Fruit fly (Drosophila melanogaster) whole organism, prepupa: ENCODE results near the gene Pop2.

Experiments used
- Blimp-1 ChIP-seq: fragments of 200-800 bp; sonication (Bioruptor generic); optimal IDR thresholded peaks from 3 replicates; lab custom pipeline; 2017; ENCODE audit warnings: missing biosample characterization, missing genetic modification characterization, mild to moderate bottlenecking, moderate library complexity, missing genetic modification reagents
- CG10631 ChIP-seq: fragments of 200-800 bp; sonication (Bioruptor generic); optimal IDR thresholded peaks from 2 replicates; lab custom pipeline; 2016; ENCODE audit warnings: missing biosample characterization, missing genetic modification characterization
- CG10669 ChIP-seq: fragments of 200-800 bp; sonication (Bioruptor generic); optimal IDR thresholded peaks from 3 replicates; lab custom pipeline; 2018; ENCODE audit warnings: missing biosample characterization, mild to moderate bottlenecking, missing genetic modification characterization, moderate library complexity
- CG11294 ChIP-seq: fragments of 200-800 bp; sonication (Bioruptor generic); IDR thresholded peaks from 2 replicates; pipeline ENCODE4 v1.3.6; 2022; ENCODE audit warnings: missing biosample characterization, missing genetic modification characterization
- CG11762 ChIP-seq: fragments of 200-800 bp; sonication (Bioruptor generic); optimal IDR thresholded peaks from 3 replicates; lab custom pipeline; 2016; ENCODE audit warnings: missing biosample characterization, missing genetic modification characterization; ENCODE audit not compliant: insufficient read depth
- CG11902 ChIP-seq: fragments of 200-800 bp; sonication (Bioruptor generic); optimal IDR thresholded peaks from 3 replicates; lab custom pipeline; 2016; ENCODE audit warnings: missing biosample characterization, missing genetic modification characterization
- CG15336 ChIP-seq: fragments of 200-800 bp; sonication (Bioruptor generic); IDR thresholded peaks from 2 replicates; pipeline ENCODE4 v1.3.6; 2022; ENCODE audit warnings: missing biosample characterization, missing genetic modification characterization
- CG1621 ChIP-seq: fragments of 200-800 bp; sonication (Bioruptor generic); optimal IDR thresholded peaks from 3 replicates; lab custom pipeline; 2018; ENCODE audit warnings: missing biosample characterization, mild to moderate bottlenecking, missing genetic modification characterization
- CG3032 ChIP-seq: fragments of 200-800 bp; optimal IDR thresholded peaks from 2 replicates; lab custom pipeline; 2019; ENCODE audit warnings: missing biosample characterization, mild to moderate bottlenecking, missing genetic modification characterization, moderate library complexity
- CG32006 ChIP-seq: fragments of 200-800 bp; sonication (Bioruptor generic); optimal IDR thresholded peaks from 3 replicates; lab custom pipeline; 2017; ENCODE audit warnings: missing biosample characterization, mild to moderate bottlenecking, missing genetic modification characterization
- CG34406 ChIP-seq: fragments of 200-800 bp; sonication (Bioruptor generic); optimal IDR thresholded peaks from 3 replicates; lab custom pipeline; 2016; ENCODE audit warnings: missing biosample characterization, missing genetic modification characterization
- CG3919 ChIP-seq: fragments of 200-800 bp; sonication (Bioruptor generic); optimal IDR thresholded peaks from 3 replicates; lab custom pipeline; 2016; ENCODE audit warnings: missing biosample characterization, missing genetic modification characterization
- CG4318 ChIP-seq: fragments of 200-800 bp; sonication (Bioruptor generic); optimal IDR thresholded peaks from 3 replicates; lab custom pipeline; 2017; ENCODE audit warnings: missing biosample characterization, mild to moderate bottlenecking, missing genetic modification characterization
- CG6163 ChIP-seq: fragments of 200-800 bp; sonication (Bioruptor generic); IDR thresholded peaks from 3 replicates; pipeline ENCODE4 v1.3.6; 2022; ENCODE audit warnings: missing biosample characterization, missing genetic modification characterization
- CG6276 ChIP-seq: fragments of 200-800 bp; sonication (Bioruptor generic); optimal IDR thresholded peaks from 2 replicates; lab custom pipeline; 2017; ENCODE audit warnings: missing biosample characterization, mild to moderate bottlenecking, missing genetic modification characterization
- CG6792 ChIP-seq: fragments of 200-800 bp; sonication (Bioruptor generic); optimal IDR thresholded peaks from 3 replicates; lab custom pipeline; 2016; ENCODE audit warnings: missing biosample characterization, missing genetic modification characterization
- CG6808 ChIP-seq: fragments of 200-800 bp; sonication (Bioruptor generic); optimal IDR thresholded peaks from 3 replicates; lab custom pipeline; 2017; ENCODE audit warnings: missing biosample characterization, missing genetic modification characterization, mild to moderate bottlenecking, moderate library complexity, missing genetic modification reagents
- CG8119 ChIP-seq: fragments of 200-800 bp; sonication (Bioruptor generic); IDR thresholded peaks from 3 replicates; pipeline ENCODE4 v1.3.6; 2022; ENCODE audit warnings: missing biosample characterization, missing genetic modification characterization
- CG8632 ChIP-seq: fragments of 200-800 bp; sonication (Bioruptor generic); optimal IDR thresholded peaks from 3 replicates; lab custom pipeline; 2016; ENCODE audit warnings: missing biosample characterization, missing genetic modification characterization
- CG9139 ChIP-seq: fragments of 200-800 bp; sonication (Bioruptor generic); optimal IDR thresholded peaks from 3 replicates; lab custom pipeline; 2017; ENCODE audit warnings: missing biosample characterization, mild to moderate bottlenecking, missing genetic modification characterization
- Eip78C ChIP-seq: fragments of 200-800 bp; sonication (Bioruptor generic); peaks from one replicate; lab custom pipeline; 2016; ENCODE audit warnings: missing biosample characterization, missing genetic modification characterization
- Eip93F ChIP-seq: fragments of 200-800 bp; sonication (Bioruptor generic); optimal IDR thresholded peaks from 2 replicates; lab custom pipeline; 2016; ENCODE audit warnings: missing biosample characterization, mild to moderate bottlenecking, missing genetic modification characterization
- Ets96B ChIP-seq: fragments of 200-800 bp; optimal IDR thresholded peaks from 2 replicates; lab custom pipeline; 2019; ENCODE audit warnings: missing biosample characterization, mild to moderate bottlenecking, missing genetic modification characterization, moderate library complexity
- Gug ChIP-seq: fragments of 200-800 bp; sonication (Bioruptor generic); IDR thresholded peaks from 2 replicates; pipeline ENCODE4 v1.3.6; 2022; ENCODE audit warnings: missing biosample characterization, missing genetic modification characterization
- Hr38 ChIP-seq: sonication (Bioruptor generic); optimal IDR thresholded peaks from 2 replicates; lab custom pipeline; 2016; ENCODE audit warnings: missing biosample characterization, missing genetic modification characterization
- Hr4 ChIP-seq: fragments of 200-800 bp; sonication (Bioruptor generic); optimal IDR thresholded peaks from 3 replicates; lab custom pipeline; 2016; ENCODE audit warnings: missing biosample characterization, missing genetic modification characterization
- Lpt ChIP-seq: fragments of 200-800 bp; sonication (Bioruptor generic); optimal IDR thresholded peaks from 3 replicates; lab custom pipeline; 2016; ENCODE audit warnings: missing biosample characterization, missing genetic modification characterization
- Met ChIP-seq: fragments of 200-800 bp; sonication (Bioruptor generic); optimal IDR thresholded peaks from 3 replicates; lab custom pipeline; 2016; ENCODE audit warnings: missing biosample characterization, missing genetic modification characterization
- OdsH ChIP-seq: fragments of 200-800 bp; sonication (Bioruptor generic); optimal IDR thresholded peaks from 3 replicates; lab custom pipeline; 2016; ENCODE audit warnings: missing biosample characterization, missing genetic modification characterization
- Smox ChIP-seq: fragments of 200-800 bp; sonication (Bioruptor generic); optimal IDR thresholded peaks from 3 replicates; lab custom pipeline; 2016; ENCODE audit warnings: missing biosample characterization, missing genetic modification characterization
- Sox102F ChIP-seq: fragments of 200-800 bp; sonication (Bioruptor generic); optimal IDR thresholded peaks from 2 replicates; lab custom pipeline; 2016; ENCODE audit warnings: missing biosample characterization, mild to moderate bottlenecking, missing genetic modification characterization
- Sox14 ChIP-seq: fragments of 200-800 bp; sonication (Bioruptor generic); optimal IDR thresholded peaks from 3 replicates; lab custom pipeline; 2016; ENCODE audit warnings: missing biosample characterization, missing genetic modification characterization
- Sox15 ChIP-seq: fragments of 200-800 bp; sonication (Bioruptor generic); optimal IDR thresholded peaks from 3 replicates; lab custom pipeline; 2016; ENCODE audit warnings: missing biosample characterization, missing genetic modification characterization
- achi ChIP-seq: fragments of 200-800 bp; sonication (Bioruptor generic); optimal IDR thresholded peaks from 3 replicates; lab custom pipeline; 2016; ENCODE audit warnings: missing biosample characterization, missing genetic modification characterization
- acj6 ChIP-seq: fragments of 200-800 bp; sonication (Bioruptor generic); optimal IDR thresholded peaks from 3 replicates; lab custom pipeline; 2016; ENCODE audit warnings: missing biosample characterization, missing genetic modification characterization
- cyc ChIP-seq: fragments of 200-800 bp; sonication (Bioruptor generic); optimal IDR thresholded peaks from 3 replicates; lab custom pipeline; 2016; ENCODE audit warnings: missing biosample characterization, missing genetic modification characterization
- dac ChIP-seq: fragments of 200-800 bp; sonication (Bioruptor generic); optimal IDR thresholded peaks from 2 replicates; lab custom pipeline; 2017; ENCODE audit warnings: missing biosample characterization, mild to moderate bottlenecking, missing genetic modification characterization
- dsx ChIP-seq: fragments of 200-800 bp; optimal IDR thresholded peaks from 3 replicates; lab custom pipeline; 2019; ENCODE audit warnings: missing biosample characterization, mild to moderate bottlenecking, missing genetic modification characterization, moderate library complexity; ENCODE audit not compliant: poor library complexity, severe bottlenecking
- eg ChIP-seq: fragments of 200-800 bp; sonication (Bioruptor generic); IDR thresholded peaks from 3 replicates; pipeline ENCODE4 v1.3.6; 2022; ENCODE audit warnings: missing biosample characterization, missing genetic modification characterization
- esn ChIP-seq: fragments of 200-800 bp; sonication (Bioruptor generic); optimal IDR thresholded peaks from 2 replicates; lab custom pipeline; 2016; ENCODE audit warnings: missing biosample characterization, mild to moderate bottlenecking, missing genetic modification characterization, moderate library complexity
- fd59A ChIP-seq: fragments of 200-800 bp; sonication (Bioruptor generic); optimal IDR thresholded peaks from 2 replicates; lab custom pipeline; 2017; ENCODE audit warnings: missing biosample characterization, mild to moderate bottlenecking, missing genetic modification characterization, missing genetic modification reagents
- fd85E ChIP-seq: fragments of 200-800 bp; sonication (Bioruptor generic); optimal IDR thresholded peaks from 3 replicates; lab custom pipeline; 2016; ENCODE audit warnings: missing biosample characterization, missing genetic modification characterization
- fkh ChIP-seq: fragments of 200-800 bp; sonication (Bioruptor generic); optimal IDR thresholded peaks from 3 replicates; lab custom pipeline; 2017; ENCODE audit warnings: missing biosample characterization, mild to moderate bottlenecking, missing genetic modification characterization, moderate library complexity
- pdm3 ChIP-seq: fragments of 200-800 bp; sonication (Bioruptor generic); optimal IDR thresholded peaks from 3 replicates; lab custom pipeline; 2016; ENCODE audit warnings: missing biosample characterization, missing genetic modification characterization
- ss ChIP-seq, 2 experiments: fragments of 200-800 bp; sonication (Bioruptor generic); optimal IDR thresholded peaks; 2 replicates in 1 of 2; 3 replicates in 1 of 2; lab custom pipeline; 2017 to 2018; ENCODE audit warnings: mild to moderate bottlenecking in 2 of 2, missing biosample characterization in 2 of 2, missing genetic modification characterization in 2 of 2, moderate library complexity in 1 of 2
- svp ChIP-seq: fragments of 200-800 bp; sonication (Bioruptor generic); peaks from one replicate; lab custom pipeline; 2016; ENCODE audit warnings: missing biosample characterization, missing genetic modification characterization
- topi ChIP-seq: fragments of 200-800 bp; sonication (Bioruptor generic); optimal IDR thresholded peaks from 3 replicates; lab custom pipeline; 2016; ENCODE audit warnings: missing biosample characterization, missing genetic modification characterization
- vri ChIP-seq: fragments of 200-800 bp; sonication (Bioruptor generic); optimal IDR thresholded peaks from 3 replicates; lab custom pipeline; 2016; ENCODE audit warnings: missing biosample characterization, mild to moderate bottlenecking, missing genetic modification characterization

The Pop2 gene

dm6 chr3L:12042087-12042486 is 39.4 kb upstream of the Pop2 start, which contains the start of gene CG6793:
CG6793 (plus strand) TSS chr3L:12042387.
- TF ChIP-seq Smox (GFP tag; lab: Kevin White, UChicago) (no peak), Met (GFP tag; lab: Kevin White, UChicago) (no peak), svp (GFP tag; lab: Kevin White, UChicago) (no peak), Hr38 (GFP tag; lab: Kevin White, UChicago) (no peak), CG34406 (GFP tag; lab: Kevin White, UChicago) (no peak), CG10631 (GFP tag; lab: Kevin White, UChicago) (no peak), topi (GFP tag; lab: Kevin White, UChicago) (no peak), CG1621 (tag; lab: Kevin White, UChicago) (no peak), acj6 (no peak), esn (GFP tag; lab: Kevin White, UChicago) (no peak), CG15336 (GFP tag; lab: Robert Waterston, UW) (no peak), CG11902 (GFP tag; lab: Kevin White, UChicago) (no peak)
- TF ChIP-seq, all 60 proteins: peak for 0

- TF ChIP-seq Sox102F (peak; percentile 26), CG11902 (GFP tag; lab: Kevin White, UChicago) (no peak), Ets96B (tag; lab: Kevin White, UChicago) (no peak), CG15336 (GFP tag; lab: Robert Waterston, UW) (peak; percentile 46; the same call in 1 of the 2 replicates), pdm3 (GFP tag; lab: Kevin White, UChicago) (no peak), dsx (GFP tag; lab: Kevin White, UChicago) (peak; percentile 68), Sox15 (no peak), CG32006 (peak; percentile 14), Blimp-1 (GFP tag; lab: Kevin White, UChicago) (peak; percentile 12), Gug (no peak), Smox (GFP tag; lab: Kevin White, UChicago) (no peak), CG3919 (GFP tag; lab: Kevin White, UChicago) (no peak), CG10669 (GFP tag; lab: Kevin White, UChicago) (no peak), CG1621 (tag; lab: Kevin White, UChicago) (peak; percentile 78), CG6808 (GFP tag; lab: Kevin White, UChicago) (peak; percentile 51), Sox14 (GFP tag; lab: Kevin White, UChicago) (peak; percentile 76), svp (GFP tag; lab: Kevin White, UChicago) (no peak), CG3032 (tag; lab: Kevin White, UChicago) (no peak), acj6 (no peak), Hr4 (GFP tag; lab: Kevin White, UChicago) (peak; percentile 10), cyc (GFP tag; lab: Kevin White, UChicago) (no peak), achi (GFP tag; lab: Kevin White, UChicago) (peak; percentile 38), Lpt (peak; percentile 63), CG6163 (peak; percentile 27; the same call in 1 of the 3 replicates), fd59A (GFP tag; lab: Kevin White, UChicago) (no peak), CG10631 (GFP tag; lab: Kevin White, UChicago) (no peak), fkh (GFP tag; lab: Kevin White, UChicago) (no peak), CG8119 (0 out of 3 replicates have a peak, but pooled peaks have one; percentile 37), Eip78C (peak; percentile 49), vri (GFP tag; lab: Kevin White, UChicago) (no peak), OdsH (GFP tag; lab: Kevin White, UChicago) (no peak), fd85E (GFP tag; lab: Kevin White, UChicago) (no peak), eg (GFP tag; lab: Robert Waterston, UW) (peak; percentile 19; the same call in 1 of the 3 replicates), CG11294 (no peak), CG6276 (GFP tag; lab: Kevin White, UChicago) (peak; percentile 42), ss (GFP tag; optimal IDR thresholded peaks at IDR 0.05; lab: Kevin White, UChicago) (peak; percentile 78 to 79), Eip93F (no peak), CG11762 (GFP tag; lab: Kevin White, UChicago) (peak; percentile 13), CG6792 (GFP tag; lab: Kevin White, UChicago) (no peak), Hr38 (GFP tag; lab: Kevin White, UChicago) (no peak), dac (GFP tag; lab: Kevin White, UChicago) (no peak), CG9139 (GFP tag; lab: Kevin White, UChicago) (peak; percentile 33), CG8632 (GFP tag; lab: Kevin White, UChicago) (no peak), CG4318 (GFP tag; lab: Kevin White, UChicago) (no peak)
These were observed 37.7 kb upstream of the Pop2 start for dm6 chr3L:12040313-12040924.
